Worm (Caenorhabditis elegans) whole organism, L4 larva: ENCODE measurements around the gene emb-30.
A peak's percentile ranks its signal among the peaks of the same experiment; 100 is the strongest.

Source experiments
- F37D6.2 ChIP-seq: sonication (generic microtip); optimal IDR thresholded peaks from 2 replicates; lab custom pipeline; 2016; ENCODE audit warnings: mild to moderate bottlenecking, missing genetic modification characterization, missing compliant biosample characterization
- T26A8.4 ChIP-seq: fragments of 200-800 bp; sonication (Bioruptor generic); IDR thresholded peaks from 2 replicates; pipeline ENCODE4 v1.3.6; 2022; ENCODE audit warnings: missing genetic modification characterization, missing compliant biosample characterization
- Y48G9A.11 ChIP-seq: fragments of 200-800 bp; sonication (Bioruptor generic); IDR thresholded peaks from 2 replicates; pipeline ENCODE4 v1.3.6; 2022; ENCODE audit warnings: missing genetic modification reagents, missing genetic modification characterization, missing compliant biosample characterization
- ama-1 ChIP-seq: fragments of 150-350 bp; optimal IDR thresholded peaks from 2 replicates; lab custom pipeline; 2014; ENCODE audit warnings: inconsistent platforms, mixed read lengths
- ceh-20 ChIP-seq: fragments of 200-800 bp; sonication (Bioruptor generic); IDR thresholded peaks from 2 replicates; pipeline ENCODE4 v1.3.6; 2022; ENCODE audit warnings: missing genetic modification reagents, missing genetic modification characterization, missing compliant biosample characterization
- ceh-44 ChIP-seq: fragments of 200-800 bp; sonication (Bioruptor generic); IDR thresholded peaks from 2 replicates; pipeline ENCODE4 v1.3.6; 2022; ENCODE audit warnings: missing genetic modification reagents, missing genetic modification characterization, missing compliant biosample characterization
- ceh-62 ChIP-seq: sonication (generic microtip); optimal IDR thresholded peaks from 2 replicates; lab custom pipeline; 2017; ENCODE audit warnings: missing biosample characterization, missing genetic modification characterization
- ces-1 ChIP-seq: fragments of 150-350 bp; sonication (generic microtip); optimal IDR thresholded peaks from 4 replicates; lab custom pipeline; 2014; ENCODE audit warnings: missing biosample characterization, missing genetic modification reagents, missing genetic modification characterization
- cey-2 ChIP-seq: sonication (generic microtip); optimal IDR thresholded peaks from 3 replicates; lab custom pipeline; 2017; ENCODE audit warnings: missing genetic modification characterization, mild to moderate bottlenecking, missing compliant biosample characterization, antibody characterized with exemption, borderline replicate concordance; ENCODE audit not compliant: insufficient read depth
- ctbp-1 ChIP-seq: fragments of 200-800 bp; sonication (Bioruptor generic); IDR thresholded peaks from 2 replicates; pipeline ENCODE4 v1.3.6; 2022; ENCODE audit warnings: missing genetic modification reagents, missing genetic modification characterization, missing compliant biosample characterization
- daf-16 ChIP-seq, 3 experiments: sonication (generic microtip); optimal IDR thresholded peaks; 2 replicates each; lab custom pipeline; 2016 to 2017; ENCODE audit warnings: missing genetic modification characterization in 3 of 3, missing genetic modification reagents in 3 of 3, mild to moderate bottlenecking in 2 of 3, missing compliant biosample characterization in 2 of 3, missing biosample characterization in 1 of 3, moderate library complexity in 1 of 3
- daf-19 ChIP-seq: fragments of 200-800 bp; sonication (Bioruptor generic); conservative IDR thresholded peaks from 2 replicates; pipeline ENCODE4 v1.3.6; 2022; ENCODE audit warnings: missing genetic modification characterization, missing compliant biosample characterization
- daf-8 ChIP-seq: fragments of 200-800 bp; sonication (Bioruptor generic); IDR thresholded peaks from 2 replicates; pipeline ENCODE4 v1.3.6; 2022; ENCODE audit warnings: missing genetic modification characterization, missing compliant biosample characterization
- dmd-9 ChIP-seq: fragments of 200-800 bp; sonication (Bioruptor generic); IDR thresholded peaks from 2 replicates; pipeline ENCODE4 v1.3.6; 2022; ENCODE audit warnings: missing genetic modification reagents, missing genetic modification characterization, missing compliant biosample characterization
- dpl-1 ChIP-seq: fragments of 150-350 bp; optimal IDR thresholded peaks from 2 replicates; lab custom pipeline; 2014; ENCODE audit warnings: missing biosample characterization, missing genetic modification reagents, missing genetic modification characterization
- duxl-1 ChIP-seq: sonication (generic microtip); optimal IDR thresholded peaks from 2 replicates; lab custom pipeline; 2016; ENCODE audit warnings: mild to moderate bottlenecking, missing genetic modification characterization, moderate library complexity, missing compliant biosample characterization; ENCODE audit not compliant: poor library complexity
- dve-1 ChIP-seq: sonication (generic microtip); optimal IDR thresholded peaks from 2 replicates; lab custom pipeline; 2017; ENCODE audit warnings: antibody characterized with exemption, mild to moderate bottlenecking, missing genetic modification characterization, missing compliant biosample characterization; ENCODE audit not compliant: insufficient read depth
- egl-43 ChIP-seq: fragments of 200-800 bp; sonication (Bioruptor generic); IDR thresholded peaks from 2 replicates; pipeline ENCODE4 v1.3.6; 2022; ENCODE audit warnings: missing genetic modification reagents, missing genetic modification characterization, missing compliant biosample characterization
- gei-8 ChIP-seq: fragments of 200-800 bp; sonication (Bioruptor generic); optimal IDR thresholded peaks from 2 replicates; lab custom pipeline; 2018; ENCODE audit warnings: mild to moderate bottlenecking, missing genetic modification characterization, missing compliant biosample characterization
- hlh-11 ChIP-seq: fragments of 200-800 bp; sonication (Bioruptor generic); optimal IDR thresholded peaks from 2 replicates; lab custom pipeline; 2018; ENCODE audit warnings: mild to moderate bottlenecking, missing genetic modification characterization, missing compliant biosample characterization
- hlh-30 ChIP-seq: sonication (generic microtip); optimal IDR thresholded peaks from 2 replicates; lab custom pipeline; 2017; ENCODE audit warnings: antibody characterized with exemption, mild to moderate bottlenecking, missing genetic modification characterization, missing compliant biosample characterization; ENCODE audit not compliant: insufficient read depth
- jun-1 ChIP-seq: fragments of 150-350 bp; optimal IDR thresholded peaks from 2 replicates; lab custom pipeline; 2014; ENCODE audit warnings: missing biosample characterization, missing genetic modification reagents, missing genetic modification characterization
- lin-1 ChIP-seq: fragments of 200-800 bp; sonication (Bioruptor generic); IDR thresholded peaks from 2 replicates; pipeline ENCODE4 v1.3.6; 2022; ENCODE audit warnings: missing genetic modification reagents, missing genetic modification characterization, missing compliant biosample characterization
- lin-38 ChIP-seq: fragments of 200-800 bp; sonication (Bioruptor generic); IDR thresholded peaks from 2 replicates; pipeline ENCODE4 v1.3.6; 2022; ENCODE audit warnings: missing genetic modification reagents, missing genetic modification characterization, missing compliant biosample characterization
- lsy-2 ChIP-seq, 2 experiments: fragments of 150-350 bp in 1 of 2; sonication (generic microtip) in 1 of 2; optimal IDR thresholded peaks; 2 replicates each; lab custom pipeline; 2014 to 2017; ENCODE audit warnings: missing biosample characterization in 2 of 2, missing genetic modification characterization in 2 of 2
- madf-5 ChIP-seq, 2 experiments: fragments of 200-800 bp; sonication (Bioruptor generic); IDR thresholded peaks; 2 replicates each; pipeline ENCODE4 v1.3.6; 2022; ENCODE audit warnings: missing compliant biosample characterization in 2 of 2, missing genetic modification characterization in 2 of 2
- mdl-1 ChIP-seq, 2 experiments: fragments of 150-350 bp in 1 of 2; sonication (generic microtip) in 1 of 2; optimal IDR thresholded peaks; 2 replicates each; lab custom pipeline; 2014 to 2017; ENCODE audit warnings: missing biosample characterization in 2 of 2, missing genetic modification characterization in 2 of 2
- mep-1 ChIP-seq: fragments of 150-350 bp; sonication (generic microtip); optimal IDR thresholded peaks from 3 replicates; lab custom pipeline; 2014; ENCODE audit warnings: missing biosample characterization, missing genetic modification characterization
- mes-2 ChIP-seq: sonication (generic microtip); optimal IDR thresholded peaks from 2 replicates; lab custom pipeline; 2016; ENCODE audit warnings: missing genotype, mild to moderate bottlenecking, missing genetic modification characterization, missing compliant biosample characterization; ENCODE audit not compliant: poor library complexity, severe bottlenecking
- mxl-3 ChIP-seq: fragments of 200-800 bp; sonication (Bioruptor generic); optimal IDR thresholded peaks from 2 replicates; lab custom pipeline; 2018; ENCODE audit warnings: mild to moderate bottlenecking, missing genetic modification characterization, missing compliant biosample characterization
- nhr-111 ChIP-seq: fragments of 200-800 bp; sonication (Bioruptor generic); optimal IDR thresholded peaks from 2 replicates; lab custom pipeline; 2018; ENCODE audit warnings: mild to moderate bottlenecking, missing genetic modification characterization, missing compliant biosample characterization
- nhr-25 ChIP-seq: sonication (generic microtip); optimal IDR thresholded peaks from 2 replicates; lab custom pipeline; 2017; ENCODE audit warnings: missing genetic modification characterization, mild to moderate bottlenecking, missing compliant biosample characterization, antibody characterized with exemption, moderate library complexity, borderline replicate concordance; ENCODE audit not compliant: insufficient read depth
- nhr-76 ChIP-seq: fragments of 150-350 bp; optimal IDR thresholded peaks from 2 replicates; lab custom pipeline; 2014; ENCODE audit warnings: missing biosample characterization, missing genetic modification characterization
- nhr-77 ChIP-seq: fragments of 150-350 bp; optimal IDR thresholded peaks from 2 replicates; lab custom pipeline; 2014; ENCODE audit warnings: missing biosample characterization, missing genetic modification characterization
- unc-62 ChIP-seq, 3 experiments: fragments of 150-350 bp in 1 of 3; sonication (generic microtip); optimal IDR thresholded peaks in 2 of 3; peaks in 1 of 3; 1 replicate in 1 of 3; 2 replicates in 2 of 3; lab custom pipeline; 2014 to 2017; ENCODE audit warnings: missing biosample characterization in 3 of 3, missing genetic modification characterization in 3 of 3, missing genetic modification reagents in 3 of 3, missing genotype in 1 of 3
- zip-2 ChIP-seq: fragments of 150-350 bp; optimal IDR thresholded peaks from 2 replicates; lab custom pipeline; 2014; ENCODE audit warnings: missing biosample characterization, missing genetic modification characterization

Gene emb-30

DNA sequence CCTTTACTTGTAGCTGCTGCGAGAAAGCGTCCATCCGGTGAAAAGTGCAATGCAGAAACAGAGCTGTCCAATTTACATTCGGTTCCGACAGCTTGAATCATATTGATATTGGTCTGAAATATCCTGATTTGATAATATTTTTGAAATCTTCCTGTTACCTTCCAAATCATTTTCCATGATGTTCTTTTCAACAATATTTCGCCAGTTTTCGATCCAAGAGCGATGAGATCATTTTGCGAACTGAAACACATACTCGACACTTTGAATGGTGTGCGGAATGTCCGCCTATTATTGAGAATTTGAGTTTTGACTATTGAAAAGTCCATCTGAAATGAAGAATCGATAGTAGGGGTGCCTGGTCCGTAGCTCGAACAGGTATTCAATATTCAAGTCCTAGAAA lies at the start of gene emb-30:
Gene emb-30 (minus strand): TSS at position 328 of the 400 bp plus-strand sequence.
- no peak for TF ChIP-seq dmd-9
- TF ChIP-seq hlh-11, result no peak
- no peak for TF ChIP-seq dpl-1 (GFP tag; lab: Kevin White, UChicago)
- TF ChIP-seq mep-1 (tag; lab: Kevin White, UChicago), result no peak
- TF ChIP-seq Y48G9A.11 (GFP tag; lab: Robert Waterston, UW), result no peak
- peak in 1 of 2 experiments; percentile 20 for TF ChIP-seq lsy-2 (tag; optimal IDR thresholded peaks at IDR 0.05; lab: Kevin White, UChicago)
- no peak for TF ChIP-seq mes-2 (tag; lab: Kevin White, UChicago)
- TF ChIP-seq ces-1 (GFP tag; lab: Kevin White, UChicago), result no peak
- no peak for TF ChIP-seq gei-8
- no peak for TF ChIP-seq nhr-25 (tag; lab: Kevin White, UChicago)
- TF ChIP-seq dve-1 (tag; lab: Kevin White, UChicago), result no peak
- peak; percentile 34 for TF ChIP-seq duxl-1 (tag; lab: Kevin White, UChicago)
- TF ChIP-seq ceh-62 (tag; lab: Kevin White, UChicago), result no peak
- TF ChIP-seq ceh-20, result no peak
- no peak for TF ChIP-seq mdl-1 (tag; optimal IDR thresholded peaks at IDR 0.05; lab: Kevin White, UChicago)
- TF ChIP-seq unc-62 (GFP tag; optimal IDR thresholded peaks at IDR 0.05 in 1 of 2; lab: Kevin White, UChicago), result peak in 1 of 2 experiments; percentile 8
- no peak for TF ChIP-seq unc-62 (tag; optimal IDR thresholded peaks at IDR 0.05; lab: Kevin White, UChicago)
- no peak for TF ChIP-seq zip-2 (tag; lab: Kevin White, UChicago)
- no peak for TF ChIP-seq nhr-111 (GFP tag; lab: Kevin White, UChicago)
- no peak for TF ChIP-seq daf-16 (GFP tag; optimal IDR thresholded peaks at IDR 0.05; lab: Kevin White, UChicago)
- peak; percentile 12 for TF ChIP-seq daf-16 (tag; optimal IDR thresholded peaks at IDR 0.05; lab: Kevin White, UChicago)
- no peak for TF ChIP-seq ceh-44 (GFP tag; lab: Robert Waterston, UW)
- TF ChIP-seq mxl-3 (GFP tag; lab: Kevin White, UChicago), result no peak
- TF ChIP-seq ctbp-1 (GFP tag; lab: Robert Waterston, UW), result no peak
- TF ChIP-seq F37D6.2, result no peak
- TF ChIP-seq cey-2 (tag; lab: Kevin White, UChicago), result no peak
- TF ChIP-seq madf-5 (GFP tag; IDR thresholded peaks at IDR 0.05; lab: Robert Waterston, UW), result 0 out of 4 replicates have a peak, but pooled peaks of 1 of the 2 experiments have one; percentile 2
- no peak for TF ChIP-seq hlh-30 (tag; lab: Kevin White, UChicago)
- TF ChIP-seq T26A8.4, result no peak
- TF ChIP-seq jun-1 (tag; lab: Kevin White, UChicago), result no peak
- TF ChIP-seq egl-43 (GFP tag; lab: Robert Waterston, UW), result no peak
- no peak for TF ChIP-seq lin-38 (GFP tag; lab: Robert Waterston, UW)
- TF ChIP-seq nhr-76 (tag; lab: Kevin White, UChicago), result no peak
- peak; percentile 88 for TF ChIP-seq ama-1 (lab: Kevin White, UChicago)
- no peak; the same call in 1 of the 2 replicates for TF ChIP-seq daf-19 (GFP tag; lab: Robert Waterston, UW)
- TF ChIP-seq, all 104 proteins: peak for 6

DNA sequence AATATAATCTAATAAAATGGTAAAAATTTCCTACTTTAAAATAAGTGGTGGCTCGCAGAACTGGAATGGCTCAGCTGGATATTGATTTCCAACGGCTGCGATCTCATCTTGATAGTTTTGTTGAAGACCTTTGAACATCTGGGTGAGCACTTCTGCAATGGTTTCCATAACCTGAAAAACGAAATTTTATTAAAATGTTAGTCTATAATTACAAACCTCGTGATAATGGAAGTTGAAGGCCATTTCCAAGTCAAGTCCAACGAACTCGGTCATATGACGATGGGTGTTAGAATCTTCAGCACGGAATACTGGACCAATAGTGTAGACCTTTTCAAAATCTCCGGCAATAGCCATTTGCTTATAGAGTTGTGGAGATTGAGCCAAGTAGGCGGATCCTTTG lies 48.5 kb upstream of the emb-30 start:
- no peak for TF ChIP-seq mes-2 (tag; lab: Kevin White, UChicago)
- no peak for TF ChIP-seq daf-8 (GFP tag; lab: Robert Waterston, UW)
- no peak for TF ChIP-seq lin-1 (GFP tag; lab: Robert Waterston, UW)
- TF ChIP-seq mep-1 (tag; lab: Kevin White, UChicago), result no peak
- TF ChIP-seq unc-62 (GFP tag; optimal IDR thresholded peaks at IDR 0.05 in 1 of 2; lab: Kevin White, UChicago), result peak in 1 of 2 experiments; percentile 10
- no peak for TF ChIP-seq unc-62 (tag; optimal IDR thresholded peaks at IDR 0.05; lab: Kevin White, UChicago)
- TF ChIP-seq cey-2 (tag; lab: Kevin White, UChicago), result no peak
- TF ChIP-seq nhr-77 (tag; lab: Kevin White, UChicago), result no peak
